Fruit fly (Drosophila melanogaster): Measurements from ENCODE around the gene CG32225.

DNA sequence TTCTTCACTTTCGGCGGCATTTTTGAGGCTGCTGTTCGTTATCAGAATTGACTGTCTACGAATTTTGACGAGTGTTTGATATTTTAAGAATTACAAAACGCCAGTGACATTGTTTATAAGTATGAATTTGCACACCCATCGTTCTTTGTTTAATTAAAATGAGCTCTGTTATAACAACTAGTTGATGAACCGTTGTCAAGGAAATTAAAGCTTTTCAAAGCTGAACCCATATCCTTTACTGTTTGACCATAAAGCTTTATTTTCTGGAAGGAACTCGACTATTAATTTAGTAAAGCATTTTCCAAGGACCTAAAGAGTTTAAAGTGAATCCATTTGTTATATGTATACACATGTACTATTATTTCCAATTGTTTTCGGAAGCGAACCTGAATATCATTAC is 30.8 kb downstream of the CG32225 start, which contains the start of gene CG17122:
- no peak for TF ChIP-seq Sin3A (optimal IDR thresholded peaks at IDR 0.05)
- no peak for TF ChIP-seq Myc (optimal IDR thresholded peaks at IDR 0.05)
- no peak for TF ChIP-seq psq (optimal IDR thresholded peaks at IDR 0.05)
- TF ChIP-seq insv (optimal IDR thresholded peaks at IDR 0.05): no peak
